Worm (Caenorhabditis elegans) whole organism, young adult: ENCODE results near the gene math-38.
"Not testable (repeated sequence)": the region's sequence is repeated elsewhere in the genome, so short reads cannot be mapped to it uniquely, and the experiment has no call there.

Experiments used
- B0019.2 ChIP-seq: fragments of 200-800 bp; sonication (Bioruptor generic); conservative IDR thresholded peaks from 2 replicates; pipeline ENCODE4 v1.3.6; 2022; ENCODE audit warnings: missing genetic modification reagents, missing genetic modification characterization, missing compliant biosample characterization
- F10E7.11 ChIP-seq: sonication (generic microtip); optimal IDR thresholded peaks from 2 replicates; lab custom pipeline; 2017; ENCODE audit warnings: mild to moderate bottlenecking, missing genetic modification characterization, moderate library complexity, missing compliant biosample characterization
- F23B12.7 ChIP-seq: sonication (generic microtip); optimal IDR thresholded peaks from 2 replicates; lab custom pipeline; 2017; ENCODE audit warnings: missing genetic modification characterization, mild to moderate bottlenecking, missing compliant biosample characterization, antibody characterized with exemption, moderate library complexity; ENCODE audit not compliant: insufficient read depth
- F52B5.7 ChIP-seq: sonication (generic microtip); optimal IDR thresholded peaks from 2 replicates; lab custom pipeline; 2016; ENCODE audit warnings: mild to moderate bottlenecking, missing genetic modification characterization, missing compliant biosample characterization
- F55B11.4 ChIP-seq: sonication (generic microtip); optimal IDR thresholded peaks from 2 replicates; lab custom pipeline; 2016; ENCODE audit warnings: missing compliant biosample characterization, missing genetic modification characterization, borderline replicate concordance; ENCODE audit not compliant: insufficient read depth
- F57A8.1 ChIP-seq: fragments of 200-800 bp; sonication (Bioruptor generic); optimal IDR thresholded peaks from 2 replicates; lab custom pipeline; 2018; ENCODE audit warnings: mild to moderate bottlenecking, missing genetic modification characterization, moderate library complexity, missing compliant biosample characterization
- Y53G8AR.9 ChIP-seq: fragments of 200-800 bp; sonication (Bioruptor generic); conservative IDR thresholded peaks from 2 replicates; pipeline ENCODE4 v1.3.6; 2022; ENCODE audit warnings: missing genetic modification reagents, missing genetic modification characterization, missing compliant biosample characterization
- ZK185.1 ChIP-seq: sonication (generic microtip); optimal IDR thresholded peaks from 2 replicates; lab custom pipeline; 2016; ENCODE audit warnings: mild to moderate bottlenecking, missing genetic modification characterization, missing compliant biosample characterization; ENCODE audit not compliant: poor library complexity, severe bottlenecking
- akir-1 ChIP-seq: fragments of 200-800 bp; sonication (Bioruptor generic); optimal IDR thresholded peaks from 2 replicates; lab custom pipeline; 2018; ENCODE audit warnings: mild to moderate bottlenecking, missing genetic modification characterization, moderate library complexity, missing compliant biosample characterization
- bed-1 ChIP-seq: fragments of 200-800 bp; sonication (Bioruptor generic); IDR thresholded peaks from 2 replicates; pipeline ENCODE4 v1.3.6; 2022; ENCODE audit warnings: missing genetic modification reagents, missing genetic modification characterization, missing compliant biosample characterization
- bed-2 ChIP-seq: fragments of 200-800 bp; sonication (Bioruptor generic); IDR thresholded peaks from 2 replicates; pipeline ENCODE4 v1.3.6; 2022; ENCODE audit warnings: missing genetic modification reagents, missing genetic modification characterization, missing compliant biosample characterization
- cebp-2 ChIP-seq: fragments of 200-800 bp; sonication (Bioruptor generic); IDR thresholded peaks from 2 replicates; pipeline ENCODE4 v1.3.6; 2022; ENCODE audit warnings: missing genetic modification characterization, missing compliant biosample characterization
- ceh-100 ChIP-seq: fragments of 200-800 bp; sonication (Bioruptor generic); IDR thresholded peaks from 2 replicates; pipeline ENCODE4 v1.3.6; 2022; ENCODE audit warnings: missing genetic modification reagents, missing genetic modification characterization, missing compliant biosample characterization
- ceh-27 ChIP-seq: fragments of 200-800 bp; sonication (Bioruptor generic); optimal IDR thresholded peaks from 2 replicates; lab custom pipeline; 2018; ENCODE audit warnings: mild to moderate bottlenecking, missing genetic modification characterization, moderate library complexity, missing compliant biosample characterization
- dpff-1 ChIP-seq: sonication (generic microtip); optimal IDR thresholded peaks from 2 replicates; lab custom pipeline; 2017; ENCODE audit warnings: mild to moderate bottlenecking, missing genetic modification characterization, missing compliant biosample characterization
- egl-18 ChIP-seq: fragments of 200-800 bp; sonication (Bioruptor generic); IDR thresholded peaks from 2 replicates; pipeline ENCODE4 v1.3.6; 2022; ENCODE audit warnings: missing genetic modification reagents, missing genetic modification characterization, missing compliant biosample characterization
- gei-17 ChIP-seq: fragments of 200-800 bp; sonication (Bioruptor generic); optimal IDR thresholded peaks from 2 replicates; lab custom pipeline; 2018; ENCODE audit warnings: mild to moderate bottlenecking, missing genetic modification characterization, missing compliant biosample characterization
- hlh-12 ChIP-seq: sonication (generic microtip); optimal IDR thresholded peaks from 2 replicates; lab custom pipeline; 2016; ENCODE audit warnings: missing genetic modification characterization, missing compliant biosample characterization
- hlh-26 ChIP-seq: fragments of 200-800 bp; sonication (Bioruptor generic); conservative IDR thresholded peaks from 2 replicates; pipeline ENCODE4 v1.3.6; 2022; ENCODE audit warnings: missing genetic modification reagents, missing genetic modification characterization, missing compliant biosample characterization
- lsl-1 ChIP-seq: fragments of 200-800 bp; sonication (Bioruptor generic); optimal IDR thresholded peaks from 2 replicates; lab custom pipeline; 2018; ENCODE audit warnings: mild to moderate bottlenecking, missing genetic modification characterization, moderate library complexity, missing compliant biosample characterization
- nfya-1 ChIP-seq: sonication (generic microtip); optimal IDR thresholded peaks from 2 replicates; lab custom pipeline; 2017; ENCODE audit warnings: antibody characterized with exemption, missing compliant biosample characterization, missing genetic modification characterization, borderline replicate concordance; ENCODE audit not compliant: insufficient read depth
- nfya-2 ChIP-seq: fragments of 200-800 bp; sonication (Bioruptor generic); IDR thresholded peaks from 2 replicates; pipeline ENCODE4 v1.3.6; 2022; ENCODE audit warnings: missing genetic modification reagents, missing genetic modification characterization, missing compliant biosample characterization
- nhr-120 ChIP-seq: fragments of 200-800 bp; sonication (Bioruptor generic); IDR thresholded peaks from 2 replicates; pipeline ENCODE4 v1.3.6; 2022; ENCODE audit warnings: missing genetic modification characterization, missing compliant biosample characterization
- nhr-80 ChIP-seq: sonication (generic microtip); optimal IDR thresholded peaks from 2 replicates; lab custom pipeline; 2016; ENCODE audit warnings: missing genetic modification characterization, missing compliant biosample characterization
- pbrm-1 ChIP-seq: fragments of 200-800 bp; sonication (Bioruptor generic); IDR thresholded peaks from 2 replicates; pipeline ENCODE4 v1.3.6; 2022; ENCODE audit warnings: missing genetic modification reagents, missing genetic modification characterization, missing compliant biosample characterization
- rec-8 ChIP-seq, 2 experiments: sonication (generic microtip); optimal IDR thresholded peaks; 2 replicates each; lab custom pipeline; 2016; ENCODE audit warnings: mild to moderate bottlenecking in 2 of 2, missing genetic modification characterization in 2 of 2, missing genetic modification reagents in 2 of 2, missing genotype in 2 of 2, missing biosample characterization in 1 of 2, missing compliant biosample characterization in 1 of 2, moderate library complexity in 1 of 2
- snpc-1.3 ChIP-seq: sonication (generic microtip); optimal IDR thresholded peaks from 2 replicates; lab custom pipeline; 2017; ENCODE audit warnings: missing genetic modification characterization, mild to moderate bottlenecking, missing compliant biosample characterization, antibody characterized with exemption, moderate library complexity, missing genotype, missing genetic modification reagents; ENCODE audit not compliant: insufficient read depth
- somi-1 ChIP-seq: fragments of 200-800 bp; sonication (Bioruptor generic); optimal IDR thresholded peaks from 2 replicates; lab custom pipeline; 2018; ENCODE audit warnings: mild to moderate bottlenecking, missing genetic modification characterization, missing compliant biosample characterization
- tbp1 ChIP-seq: fragments of 200-800 bp; sonication (Bioruptor generic); optimal IDR thresholded peaks from 2 replicates; lab custom pipeline; 2018; ENCODE audit warnings: mild to moderate bottlenecking, missing genetic modification characterization, missing compliant biosample characterization
- unc-130 ChIP-seq: sonication (generic microtip); optimal IDR thresholded peaks from 2 replicates; lab custom pipeline; 2016; ENCODE audit warnings: missing genetic modification reagents, missing genetic modification characterization, missing compliant biosample characterization
- zim-3 ChIP-seq: sonication (generic microtip); optimal IDR thresholded peaks from 2 replicates; lab custom pipeline; 2017; ENCODE audit warnings: mild to moderate bottlenecking, missing genetic modification characterization, moderate library complexity, missing compliant biosample characterization
- ztf-22 ChIP-seq: fragments of 200-800 bp; sonication (Bioruptor generic); optimal IDR thresholded peaks from 2 replicates; lab custom pipeline; 2018; ENCODE audit warnings: mild to moderate bottlenecking, missing genetic modification characterization, moderate library complexity, missing compliant biosample characterization
- ztf-28 ChIP-seq: fragments of 200-800 bp; sonication (Bioruptor generic); IDR thresholded peaks from 2 replicates; pipeline ENCODE4 v1.3.6; 2022; ENCODE audit warnings: missing genetic modification reagents, missing genetic modification characterization, missing compliant biosample characterization
- ztf-6 ChIP-seq: fragments of 200-800 bp; sonication (Bioruptor generic); IDR thresholded peaks from 2 replicates; pipeline ENCODE4 v1.3.6; 2022; ENCODE audit warnings: missing genetic modification reagents, missing genetic modification characterization, missing compliant biosample characterization

The math-38 gene

DNA sequence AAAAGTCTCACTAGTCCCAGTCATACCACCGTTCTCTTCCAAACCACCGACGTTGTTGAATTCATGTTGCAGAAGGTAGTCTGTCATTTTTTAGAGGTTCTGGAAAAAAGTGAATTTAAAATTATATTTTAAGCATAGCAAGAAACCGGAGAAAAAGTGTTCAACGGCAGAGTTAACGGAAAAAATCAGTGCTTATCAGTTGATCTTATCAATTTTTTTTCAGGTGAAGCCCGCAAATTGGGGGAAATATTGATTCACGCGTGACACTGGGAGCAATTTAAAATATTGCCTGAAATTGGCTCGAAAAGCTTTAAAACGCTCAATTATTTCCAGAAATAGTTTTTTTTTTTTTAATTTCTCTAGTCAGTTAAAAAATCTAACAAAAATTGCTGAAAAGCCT lies at the start of gene math-38:
TSS of gene math-38 (minus strand) at position 101 of the 400 bp plus-strand sequence.
- TF ChIP-seq nhr-80 (tag; lab: Kevin White, UChicago) (peak; percentile 22), dpff-1 (no peak), bed-2 (GFP tag; lab: Robert Waterston, UW) (no peak)

DNA sequence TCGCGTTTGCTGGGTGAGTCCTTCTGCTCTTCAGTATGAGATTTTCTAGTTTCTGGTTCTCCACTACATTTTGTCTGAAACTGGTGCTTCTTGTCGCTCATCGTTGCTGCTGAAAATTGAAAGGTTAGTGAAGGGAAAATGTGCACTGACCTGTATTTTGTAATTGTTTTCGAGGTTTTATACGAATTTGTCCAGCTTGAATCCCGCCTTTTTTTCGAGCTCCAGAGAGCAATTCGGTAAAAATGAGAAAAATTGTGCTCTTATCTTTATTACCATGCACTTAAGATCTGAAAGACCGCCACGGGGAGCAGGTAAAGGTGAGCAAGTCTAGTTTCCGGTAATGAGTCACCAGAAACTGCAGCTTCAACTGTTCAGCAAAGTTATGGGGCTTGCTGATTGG lies 48.0 kb upstream of the math-38 start, which contains the start of gene C08E3.15:
TSS of gene C08E3.15 (minus strand) at position 101 of the 400 bp plus-strand sequence.
- TF ChIP-seq B0019.2 (GFP tag; lab: Robert Waterston, UW); ZK185.1 (tag; lab: Kevin White, UChicago); lsl-1: not testable (repeated sequence)
- TF ChIP-seq, all 124 proteins: peak for 0; not testable (repeated sequence) for 124

DNA sequence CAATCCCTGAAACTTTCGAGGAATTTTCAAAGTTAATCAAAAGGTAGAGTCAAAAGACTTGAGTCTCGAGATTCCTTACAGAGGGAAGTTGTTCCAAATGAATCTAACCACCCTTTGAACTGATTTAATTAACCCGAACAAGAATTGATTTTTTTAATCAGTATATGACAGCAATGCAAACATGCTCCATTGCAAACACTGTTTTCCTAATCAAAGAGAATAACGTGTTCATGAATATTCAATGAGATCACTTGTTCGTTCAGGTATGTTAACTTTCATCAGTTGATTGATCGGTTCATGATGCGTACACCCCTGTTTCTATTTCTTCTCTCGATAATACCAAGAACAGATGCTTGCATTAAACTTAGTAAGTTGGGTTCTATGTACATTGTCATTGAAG lies 45.9 kb upstream of the math-38 start, which contains the start of gene C08E3.14:
TSS of gene C08E3.14 (plus strand) at position 301 of the 400 bp plus-strand sequence.
- no peak for TF ChIP-seq nfya-2 (GFP tag; lab: Robert Waterston, UW)
- TF ChIP-seq bed-1 (GFP tag; lab: Robert Waterston, UW): no peak
- no peak for TF ChIP-seq tbp1 (GFP tag; lab: Kevin White, UChicago)
- TF ChIP-seq ztf-28 (GFP tag; lab: Robert Waterston, UW): no peak
- no peak for TF ChIP-seq Y53G8AR.9 (GFP tag; lab: Robert Waterston, UW)
- no peak for TF ChIP-seq rec-8 (tag; optimal IDR thresholded peaks at IDR 0.05; lab: Kevin White, UChicago)
- no peak for TF ChIP-seq zim-3 (tag; lab: Kevin White, UChicago)
- no peak for TF ChIP-seq ztf-22
- no peak for TF ChIP-seq nfya-1

DNA sequence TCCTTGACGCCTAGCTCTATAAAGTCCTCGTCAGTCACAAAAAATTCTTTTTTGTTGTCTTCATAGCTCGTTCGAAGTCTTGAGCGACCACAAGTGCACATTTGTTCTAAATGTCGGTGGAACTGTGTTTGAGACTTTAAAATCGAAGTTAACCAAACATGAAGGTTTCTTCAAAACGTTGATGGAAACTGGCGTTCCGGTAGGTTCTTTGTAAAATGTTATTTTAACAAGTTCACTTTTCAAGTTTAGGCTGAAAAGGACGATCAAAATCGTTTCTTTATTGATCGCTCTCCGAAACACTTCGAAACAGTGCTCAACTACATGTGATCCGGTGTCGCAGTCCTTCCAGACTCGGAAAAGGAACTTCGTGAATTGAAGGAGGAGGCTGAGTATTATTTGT lies 44.8 kb upstream of the math-38 start, which contains the start of gene fbxa-160:
TSS of gene fbxa-160 (minus strand) at position 101 of the 400 bp plus-strand sequence.
- no peak for TF ChIP-seq nfya-2 (GFP tag; lab: Robert Waterston, UW)

DNA sequence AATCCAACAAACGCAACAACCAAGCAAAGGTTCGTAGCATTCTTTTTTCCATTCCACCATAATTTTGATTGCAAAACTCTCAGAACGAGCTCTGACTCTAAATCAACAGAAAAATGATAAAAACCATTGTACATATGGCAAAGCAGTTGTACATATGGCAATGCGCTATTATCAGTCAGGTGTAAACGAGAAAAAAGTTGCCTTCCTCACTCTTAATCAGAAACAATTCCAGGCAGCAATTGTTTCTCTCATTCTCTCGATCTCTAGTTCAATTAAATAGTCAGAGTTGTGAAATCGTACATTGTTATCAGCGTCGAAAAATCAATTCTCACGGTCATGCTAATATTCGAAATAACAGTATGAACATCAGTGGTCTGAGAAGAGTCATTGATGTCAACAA lies 42.0 kb upstream of the math-38 start:
- TF ChIP-seq ceh-100 (GFP tag; lab: Robert Waterston, UW): no peak
- TF ChIP-seq snpc-1.3 (tag; lab: Kevin White, UChicago): no peak
- TF ChIP-seq nhr-80 (tag; lab: Kevin White, UChicago): peak; percentile 5
- TF ChIP-seq F23B12.7: no peak
- no peak for TF ChIP-seq ztf-28 (GFP tag; lab: Robert Waterston, UW)

DNA sequence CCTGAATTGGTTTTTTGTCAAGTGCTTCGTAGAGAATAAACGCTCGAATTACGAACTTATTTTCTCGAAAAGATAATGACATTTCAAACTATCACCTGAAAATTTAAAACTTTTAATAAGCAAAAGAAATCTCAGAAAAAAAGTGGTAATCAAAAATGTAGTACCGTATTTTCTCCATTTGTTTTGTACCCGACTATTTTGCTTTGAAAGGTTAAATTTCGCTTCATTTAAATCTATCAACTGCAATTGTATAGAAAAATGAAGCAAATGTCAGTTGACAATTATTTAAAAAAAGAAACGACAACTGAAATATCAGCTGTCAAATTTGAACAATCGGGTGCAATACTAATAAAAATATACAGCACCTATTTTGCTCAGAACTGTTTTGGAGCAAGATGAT lies 41.4 kb upstream of the math-38 start, which contains the start of gene fbxa-158:
TSS of gene fbxa-158 (minus strand) at position 101 of the 400 bp plus-strand sequence.
- TF ChIP-seq akir-1 (GFP tag; lab: Kevin White, UChicago): no peak
- TF ChIP-seq ztf-6 (GFP tag; lab: Robert Waterston, UW): no peak
- TF ChIP-seq hlh-12 (tag; lab: Kevin White, UChicago): no peak
- no peak for TF ChIP-seq F57A8.1
- no peak for TF ChIP-seq somi-1 (GFP tag; lab: Kevin White, UChicago)
- TF ChIP-seq nhr-120: no peak
- TF ChIP-seq bed-2 (GFP tag; lab: Robert Waterston, UW): no peak
- TF ChIP-seq pbrm-1 (GFP tag; lab: Robert Waterston, UW): no peak
- no peak for TF ChIP-seq ceh-100 (GFP tag; lab: Robert Waterston, UW)
- TF ChIP-seq F10E7.11: no peak
- TF ChIP-seq nhr-80 (tag; lab: Kevin White, UChicago): no peak
- TF ChIP-seq ceh-27: no peak
- no peak for TF ChIP-seq ZK185.1 (tag; lab: Kevin White, UChicago)
- no peak for TF ChIP-seq unc-130 (GFP tag; lab: Kevin White, UChicago)
- no peak for TF ChIP-seq gei-17 (GFP tag; lab: Kevin White, UChicago)
- TF ChIP-seq cebp-2: no peak
- no peak for TF ChIP-seq F52B5.7 (tag; lab: Kevin White, UChicago)
- no peak for TF ChIP-seq hlh-26 (GFP tag; lab: Robert Waterston, UW)
- TF ChIP-seq F55B11.4 (tag; lab: Kevin White, UChicago): no peak
- no peak for TF ChIP-seq egl-18 (GFP tag; lab: Robert Waterston, UW)
- TF ChIP-seq, all 124 proteins: peak for 0
